Worm (Caenorhabditis elegans) whole organism, L1 larva: ENCODE data around the gene srd-69.

ENCODE experiments used
- C16A3.4 ChIP-seq: fragments of 150-350 bp; optimal IDR thresholded peaks from 2 replicates; lab custom pipeline; 2014; ENCODE audit warnings: missing biosample characterization, missing genetic modification characterization
- C34B4.2 ChIP-seq: sonication (generic microtip); optimal IDR thresholded peaks from 2 replicates; lab custom pipeline; 2017; ENCODE audit warnings: mild to moderate bottlenecking, missing genetic modification characterization, missing compliant biosample characterization
- aha-1 ChIP-seq: fragments of 150-350 bp; optimal IDR thresholded peaks from 2 replicates; lab custom pipeline; 2014; ENCODE audit warnings: missing biosample characterization, missing genetic modification characterization
- alr-1 ChIP-seq: fragments of 200-800 bp; sonication (Bioruptor generic); optimal IDR thresholded peaks from 2 replicates; lab custom pipeline; 2018; ENCODE audit warnings: borderline replicate concordance, mild to moderate bottlenecking, missing genetic modification characterization, missing compliant biosample characterization
- aly-2 ChIP-seq: fragments of 150-350 bp; optimal IDR thresholded peaks from 2 replicates; lab custom pipeline; 2014; ENCODE audit warnings: missing biosample characterization, missing genetic modification characterization
- ama-1 ChIP-seq: fragments of 150-350 bp; optimal IDR thresholded peaks from 2 replicates; lab custom pipeline; 2014
- blmp-1 ChIP-seq: fragments of 150-350 bp; optimal IDR thresholded peaks from 2 replicates; lab custom pipeline; 2014; ENCODE audit warnings: missing biosample characterization, missing genetic modification characterization
- ceh-82 ChIP-seq, 3 experiments: fragments of 150-350 bp in 1 of 3; sonication (generic microtip) in 2 of 3; optimal IDR thresholded peaks; 2 replicates each; lab custom pipeline; 2014 to 2017; ENCODE audit warnings: missing biosample characterization in 3 of 3, missing genetic modification characterization in 3 of 3
- ceh-88 ChIP-seq: fragments of 200-800 bp; sonication (Bioruptor generic); IDR thresholded peaks from 2 replicates; pipeline ENCODE4 v1.3.6; 2022; ENCODE audit warnings: missing genetic modification characterization, missing compliant biosample characterization
- ceh-90 ChIP-seq: sonication (generic microtip); optimal IDR thresholded peaks from 2 replicates; lab custom pipeline; 2016; ENCODE audit warnings: missing genetic modification characterization, missing compliant biosample characterization
- dpl-1 ChIP-seq, 3 experiments: fragments of 150-350 bp in 2 of 3; sonication (generic microtip) in 1 of 3; optimal IDR thresholded peaks; 2 replicates each; lab custom pipeline; 2014 to 2017; ENCODE audit warnings: missing biosample characterization in 3 of 3, missing genetic modification characterization in 3 of 3, missing genetic modification reagents in 3 of 3
- efl-1 ChIP-seq, 4 experiments: fragments of 150-350 bp; optimal IDR thresholded peaks in 3 of 4; peaks in 1 of 4; 1 replicate in 1 of 4; 2 replicates in 3 of 4; lab custom pipeline; 2014; ENCODE audit warnings: missing biosample characterization in 2 of 4, missing genetic modification characterization in 2 of 4, missing genetic modification reagents in 2 of 4
- efl-3 ChIP-seq: fragments of 200-800 bp; sonication (Bioruptor generic); optimal IDR thresholded peaks from 2 replicates; lab custom pipeline; 2018; ENCODE audit warnings: mild to moderate bottlenecking, missing genetic modification characterization, missing compliant biosample characterization
- egl-13 ChIP-seq: sonication (generic microtip); optimal IDR thresholded peaks from 2 replicates; lab custom pipeline; 2016; ENCODE audit warnings: missing genotype, missing genetic modification reagents, missing genetic modification characterization, missing compliant biosample characterization
- egl-27 ChIP-seq, 2 experiments: fragments of 150-350 bp in 1 of 2; sonication (generic microtip); optimal IDR thresholded peaks; 3 replicates each; lab custom pipeline; 2017 to 2018; ENCODE audit warnings: missing biosample characterization in 2 of 2, missing genetic modification characterization in 2 of 2, missing genetic modification reagents in 2 of 2
- fkh-8 ChIP-seq: sonication (generic microtip); optimal IDR thresholded peaks from 2 replicates; lab custom pipeline; 2016; ENCODE audit warnings: mild to moderate bottlenecking, missing genetic modification characterization, missing compliant biosample characterization
- fos-1 ChIP-seq: fragments of 150-350 bp; optimal IDR thresholded peaks from 2 replicates; lab custom pipeline; 2014; ENCODE audit warnings: missing biosample characterization, missing genetic modification characterization
- hpl-2 ChIP-seq: fragments of 150-350 bp; optimal IDR thresholded peaks from 2 replicates; lab custom pipeline; 2014; ENCODE audit warnings: missing biosample characterization, missing genetic modification reagents, missing genetic modification characterization
- jun-1 ChIP-seq: fragments of 150-350 bp; optimal IDR thresholded peaks from 2 replicates; lab custom pipeline; 2014; ENCODE audit warnings: missing biosample characterization, missing genetic modification reagents, missing genetic modification characterization
- lin-13 ChIP-seq: fragments of 150-350 bp; optimal IDR thresholded peaks from 2 replicates; lab custom pipeline; 2014; ENCODE audit warnings: missing biosample characterization, missing genetic modification reagents, missing genetic modification characterization
- lin-15B ChIP-seq: fragments of 150-350 bp; sonication (generic microtip); optimal IDR thresholded peaks from 3 replicates; lab custom pipeline; 2014; ENCODE audit warnings: missing biosample characterization, missing genetic modification characterization
- lin-35 ChIP-seq, 2 experiments: fragments of 150-350 bp; optimal IDR thresholded peaks; 2 replicates each; lab custom pipeline; 2014; ENCODE audit warnings: missing biosample characterization in 2 of 2, missing genetic modification characterization in 2 of 2, missing genetic modification reagents in 2 of 2
- lin-39 ChIP-seq: fragments of 150-350 bp; optimal IDR thresholded peaks from 2 replicates; lab custom pipeline; 2014; ENCODE audit warnings: missing biosample characterization, missing genetic modification reagents, missing genetic modification characterization
- lir-3 ChIP-seq: sonication (generic microtip); optimal IDR thresholded peaks from 2 replicates; lab custom pipeline; 2016; ENCODE audit warnings: mild to moderate bottlenecking, missing genetic modification characterization, moderate library complexity, missing compliant biosample characterization; ENCODE audit not compliant: poor library complexity
- mdl-1 ChIP-seq, 2 experiments: fragments of 150-350 bp; optimal IDR thresholded peaks; 2 replicates each; lab custom pipeline; 2014 to 2017; ENCODE audit warnings: missing biosample characterization in 2 of 2, missing genetic modification characterization in 2 of 2, inconsistent platforms in 1 of 2
- nhr-11 ChIP-seq: fragments of 150-350 bp; optimal IDR thresholded peaks from 2 replicates; lab custom pipeline; 2014; ENCODE audit warnings: missing biosample characterization, missing genetic modification characterization
- nhr-76 ChIP-seq: sonication (generic microtip); optimal IDR thresholded peaks from 2 replicates; lab custom pipeline; 2017; ENCODE audit warnings: missing biosample characterization, missing genetic modification characterization
- nhr-90 ChIP-seq: sonication (generic microtip); optimal IDR thresholded peaks from 2 replicates; lab custom pipeline; 2016; ENCODE audit warnings: mild to moderate bottlenecking, missing genetic modification characterization, missing compliant biosample characterization; ENCODE audit not compliant: poor library complexity
- pax-3 ChIP-seq: fragments of 200-800 bp; sonication (Bioruptor generic); optimal IDR thresholded peaks from 2 replicates; lab custom pipeline; 2018; ENCODE audit warnings: mild to moderate bottlenecking, missing genetic modification characterization, moderate library complexity, missing compliant biosample characterization
- pqm-1 ChIP-seq: sonication (generic microtip); optimal IDR thresholded peaks from 3 replicates; lab custom pipeline; 2017; ENCODE audit warnings: missing biosample characterization, missing genetic modification characterization
- rnt-1 ChIP-seq: sonication (generic microtip); optimal IDR thresholded peaks from 2 replicates; lab custom pipeline; 2016; ENCODE audit warnings: mild to moderate bottlenecking, missing genetic modification characterization, moderate library complexity, missing compliant biosample characterization
- skn-1 ChIP-seq: fragments of 150-350 bp; optimal IDR thresholded peaks from 2 replicates; lab custom pipeline; 2014; ENCODE audit warnings: missing biosample characterization, missing genetic modification characterization
- tbx-2 ChIP-seq: sonication (generic microtip); optimal IDR thresholded peaks from 2 replicates; lab custom pipeline; 2016; ENCODE audit warnings: missing genetic modification characterization, missing compliant biosample characterization
- unc-130 ChIP-seq: fragments of 150-350 bp; optimal IDR thresholded peaks from 2 replicates; lab custom pipeline; 2017; ENCODE audit warnings: missing biosample characterization, missing genetic modification characterization, inconsistent platforms
- unc-30 ChIP-seq: sonication (generic microtip); optimal IDR thresholded peaks from 2 replicates; lab custom pipeline; 2017; ENCODE audit warnings: missing biosample characterization, missing genetic modification characterization
- unc-86 ChIP-seq: sonication (generic microtip); optimal IDR thresholded peaks from 2 replicates; lab custom pipeline; 2016; ENCODE audit warnings: missing genetic modification characterization, missing compliant biosample characterization
- vab-15 ChIP-seq: sonication (generic microtip); optimal IDR thresholded peaks from 2 replicates; lab custom pipeline; 2017; ENCODE audit warnings: missing genotype, mild to moderate bottlenecking, missing genetic modification characterization, missing compliant biosample characterization
- xbp-1 ChIP-seq: sonication (generic microtip); optimal IDR thresholded peaks from 2 replicates; lab custom pipeline; 2016; ENCODE audit warnings: missing genetic modification characterization, missing compliant biosample characterization
- zag-1 ChIP-seq: fragments of 150-350 bp; optimal IDR thresholded peaks from 2 replicates; lab custom pipeline; 2014; ENCODE audit warnings: missing biosample characterization, missing genetic modification characterization

Gene srd-69

DNA sequence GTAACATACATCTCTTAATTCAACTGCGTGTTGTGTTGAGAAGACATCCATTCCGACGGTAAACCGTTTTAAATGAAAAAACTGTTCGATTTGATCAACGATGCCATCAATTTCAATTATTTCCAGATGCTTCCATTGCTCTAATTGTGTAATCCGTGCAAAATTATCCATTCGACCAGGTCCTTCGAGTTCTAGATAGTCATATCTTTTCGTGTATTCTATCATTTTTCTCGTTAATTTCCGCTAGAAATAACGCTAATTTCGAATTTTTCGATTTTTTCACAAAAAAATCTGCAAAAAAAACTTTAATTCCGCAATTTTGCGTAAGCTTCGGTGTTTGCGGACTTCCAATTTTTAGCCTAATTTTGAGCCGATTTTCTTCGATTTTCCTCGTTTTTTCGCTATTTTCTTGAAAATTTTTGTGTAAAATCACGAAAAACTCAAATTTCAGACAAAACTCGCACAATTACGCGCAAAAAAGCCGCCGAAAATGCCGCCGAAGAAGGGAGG lies 48.7 kb upstream of the srd-69 start, which contains the start of the genes fbxa-66 and iffb-1 (continued):
- peak; percentile 37 to 55 for TF ChIP-seq lin-35 (GFP tag; optimal IDR thresholded peaks at IDR 0.05; lab: Kevin White, UChicago)
- TF ChIP-seq unc-130 (tag; lab: Kevin White, UChicago) = no peak
- no peak for TF ChIP-seq nhr-11
- TF ChIP-seq C34B4.2 = no peak
- no peak for TF ChIP-seq aly-2 (tag; lab: Kevin White, UChicago)
- no peak for TF ChIP-seq lin-13
- no peak for TF ChIP-seq lin-15B (tag; lab: Kevin White, UChicago)
- TF ChIP-seq vab-15 (tag; lab: Kevin White, UChicago) = no peak
- peak in 1 of 3 experiments; percentile 30 for TF ChIP-seq ceh-82 (tag; optimal IDR thresholded peaks at IDR 0.05; lab: Kevin White, UChicago)
- no peak for TF ChIP-seq lin-39
- TF ChIP-seq jun-1 (tag; lab: Kevin White, UChicago) = no peak
- TF ChIP-seq, all 84 proteins: peak for 11

DNA sequence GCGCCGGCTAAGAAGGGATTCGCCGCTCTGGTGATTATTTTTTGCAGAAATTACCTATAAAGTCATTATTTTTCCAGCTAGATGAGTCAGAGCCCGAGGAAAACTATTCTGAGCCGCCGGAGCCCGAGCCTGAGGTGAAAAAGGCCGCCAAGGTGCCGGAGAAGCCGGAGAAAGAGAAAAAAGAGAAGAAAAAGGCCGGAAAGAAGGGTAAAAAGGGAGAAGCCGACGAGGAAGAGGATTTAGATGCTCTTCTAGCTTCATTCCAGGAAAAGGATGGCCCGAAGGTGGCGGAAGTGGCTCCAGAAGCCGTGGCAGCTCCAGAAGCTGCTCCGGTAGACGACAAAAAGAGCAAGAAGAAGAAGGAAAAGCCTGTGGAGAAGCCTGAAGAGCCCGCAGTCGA lies 48.1 kb upstream of the srd-69 start:
- no peak for TF ChIP-seq zag-1 (tag; lab: Kevin White, UChicago)
- no peak for TF ChIP-seq efl-1 (optimal IDR thresholded peaks at IDR 0.05; lab: Kevin White, UChicago)
- peak in 1 of 2 experiments; percentile 68 for TF ChIP-seq efl-1 (GFP tag; optimal IDR thresholded peaks at IDR 0.05 in 1 of 2; lab: Kevin White, UChicago)
- TF ChIP-seq, all 84 proteins: peak for 1

DNA sequence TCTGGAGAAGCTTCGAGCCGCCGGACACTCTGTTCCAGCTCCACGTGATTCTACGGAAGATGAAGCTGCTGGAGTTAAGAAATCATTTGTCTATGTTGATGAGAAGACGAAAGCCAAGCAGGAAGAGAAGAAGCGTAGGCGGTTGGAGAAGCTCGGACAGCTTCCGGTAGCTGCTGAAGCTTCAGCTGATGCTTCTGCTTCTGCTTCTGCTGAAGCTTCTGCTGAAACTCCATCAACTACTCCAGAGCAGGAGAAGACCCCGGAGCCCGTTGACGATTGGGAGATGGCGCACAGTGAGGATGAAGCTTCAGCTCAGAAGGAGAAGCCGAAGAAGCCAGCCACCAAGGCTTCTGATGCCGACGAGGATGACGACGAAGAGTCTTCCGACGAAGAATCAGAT lies 46.3 kb upstream of the srd-69 start:
- TF ChIP-seq alr-1 (tag; lab: Kevin White, UChicago) (no peak), dpl-1 (GFP tag; optimal IDR thresholded peaks at IDR 0.05; lab: Kevin White, UChicago) (no peak), lin-15B (tag; lab: Kevin White, UChicago) (no peak), vab-15 (tag; lab: Kevin White, UChicago) (no peak), egl-27 (tag; optimal IDR thresholded peaks at IDR 0.05; lab: Kevin White, UChicago) (no peak), rnt-1 (tag; lab: Kevin White, UChicago) (no peak), unc-30 (tag; lab: Kevin White, UChicago) (no peak), xbp-1 (tag; lab: Kevin White, UChicago) (no peak), aha-1 (tag; lab: Kevin White, UChicago) (no peak), hpl-2 (no peak), fkh-8 (tag; lab: Kevin White, UChicago) (no peak)

DNA sequence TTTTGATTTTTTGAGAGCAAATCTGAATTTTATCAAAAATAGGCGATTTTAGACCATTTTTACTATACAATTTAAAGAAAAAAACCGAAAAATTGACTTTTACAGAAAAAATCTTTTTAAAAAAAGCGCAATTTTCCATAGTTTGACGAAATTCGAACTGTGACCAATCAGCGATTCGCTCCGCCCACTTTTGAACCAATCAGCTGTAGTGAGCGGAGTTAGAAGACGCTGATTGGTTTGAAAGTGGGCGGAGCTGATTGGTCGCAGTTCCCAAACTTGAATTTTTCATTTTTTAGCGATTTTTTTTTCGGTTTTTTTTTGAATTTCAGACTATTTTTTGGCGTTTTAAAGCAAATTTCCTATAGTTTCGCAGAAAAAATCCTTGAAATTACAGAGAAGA lies 38.0 kb upstream of the srd-69 start:
- TF ChIP-seq ceh-88 (GFP tag; lab: Robert Waterston, UW) (no peak), unc-30 (tag; lab: Kevin White, UChicago) (no peak), nhr-90 (tag; lab: Kevin White, UChicago) (no peak), mdl-1 (tag; optimal IDR thresholded peaks at IDR 0.05; lab: Kevin White, UChicago) (no peak), efl-3 (no peak), lin-35 (GFP tag; optimal IDR thresholded peaks at IDR 0.05; lab: Kevin White, UChicago) (no peak), egl-27 (tag; optimal IDR thresholded peaks at IDR 0.05; lab: Kevin White, UChicago) (no peak), C16A3.4 (tag; lab: Kevin White, UChicago) (no peak), fos-1 (no peak), pqm-1 (no peak), unc-86 (no peak), ceh-90 (tag; lab: Kevin White, UChicago) (no peak), egl-13 (tag; lab: Kevin White, UChicago) (no peak), skn-1 (tag; lab: Kevin White, UChicago) (no peak), tbx-2 (tag; lab: Kevin White, UChicago) (no peak), blmp-1 (tag; lab: Kevin White, UChicago) (no peak), lir-3 (no peak), ama-1 (lab: Kevin White, UChicago) (no peak), nhr-76 (tag; lab: Kevin White, UChicago) (no peak), pax-3 (tag; lab: Kevin White, UChicago) (no peak)
